Fruit fly (Drosophila melanogaster) whole organism, embryonic: Measurements from ENCODE around the gene CG13392.

Experiments used
- ATbp ChIP-seq: fragments of 200-800 bp; sonication (Bioruptor generic); optimal IDR thresholded peaks from 2 replicates; lab custom pipeline; 2017; ENCODE audit warnings: missing biosample characterization, mild to moderate bottlenecking, missing genetic modification characterization, missing genetic modification reagents
- BEAF-32 ChIP-seq: fragments of 200-800 bp; sonication (Bioruptor generic); optimal IDR thresholded peaks from 3 replicates; lab custom pipeline; 2017; ENCODE audit warnings: missing biosample characterization, missing genetic modification characterization, mild to moderate bottlenecking, moderate library complexity, missing genetic modification reagents
- CG10267 ChIP-seq: fragments of 200-800 bp; sonication (Bioruptor generic); optimal IDR thresholded peaks from 2 replicates; lab custom pipeline; 2018; ENCODE audit warnings: missing biosample characterization, mild to moderate bottlenecking, missing genetic modification characterization, moderate library complexity
- CG10654 ChIP-seq: fragments of 200-800 bp; sonication (Bioruptor generic); optimal IDR thresholded peaks from 2 replicates; lab custom pipeline; 2016; ENCODE audit warnings: missing biosample characterization, missing genetic modification characterization
- CG11504 ChIP-seq: fragments of 200-800 bp; sonication (Bioruptor generic); optimal IDR thresholded peaks from 3 replicates; lab custom pipeline; 2019; ENCODE audit warnings: missing biosample characterization, mild to moderate bottlenecking, missing genetic modification characterization, moderate library complexity
- CG11723 ChIP-seq: fragments of 200-800 bp; sonication (Bioruptor generic); optimal IDR thresholded peaks from 2 replicates; lab custom pipeline; 2017; ENCODE audit warnings: missing biosample characterization, mild to moderate bottlenecking, missing genetic modification characterization
- CG13424 ChIP-seq: fragments of 200-800 bp; sonication (Bioruptor generic); optimal IDR thresholded peaks from 2 replicates; lab custom pipeline; 2019; ENCODE audit warnings: missing biosample characterization, mild to moderate bottlenecking, missing genetic modification characterization, moderate library complexity
- CG13624 ChIP-seq: fragments of 200-800 bp; sonication (Bioruptor generic); optimal IDR thresholded peaks from 2 replicates; lab custom pipeline; 2016; ENCODE audit warnings: missing biosample characterization, missing genetic modification characterization
- CG15269 ChIP-seq: fragments of 200-800 bp; sonication (Bioruptor generic); optimal IDR thresholded peaks from 2 replicates; lab custom pipeline; 2018; ENCODE audit warnings: missing biosample characterization, mild to moderate bottlenecking, missing genetic modification characterization, moderate library complexity
- CG15601 ChIP-seq: fragments of 200-800 bp; sonication (Bioruptor generic); optimal IDR thresholded peaks from 3 replicates; lab custom pipeline; 2019; ENCODE audit warnings: missing biosample characterization, mild to moderate bottlenecking, missing genetic modification characterization, moderate library complexity
- CG1602 ChIP-seq: fragments of 200-800 bp; sonication (Bioruptor generic); optimal IDR thresholded peaks from 3 replicates; lab custom pipeline; 2016; ENCODE audit warnings: missing biosample characterization, missing genetic modification characterization
- CG17385 ChIP-seq: fragments of 200-800 bp; sonication (Bioruptor generic); optimal IDR thresholded peaks from 3 replicates; lab custom pipeline; 2018; ENCODE audit warnings: missing biosample characterization, mild to moderate bottlenecking, missing genetic modification characterization
- CG3065 ChIP-seq: fragments of 200-800 bp; sonication (Bioruptor generic); optimal IDR thresholded peaks from 2 replicates; lab custom pipeline; 2016; ENCODE audit warnings: missing biosample characterization, missing genetic modification characterization
- CG34224 ChIP-seq: fragments of 200-800 bp; sonication (Bioruptor generic); IDR thresholded peaks from 3 replicates; pipeline ENCODE4 v1.3.6; 2022; ENCODE audit warnings: missing biosample characterization, missing genetic modification characterization; ENCODE audit not compliant: partially characterized antibody
- CG3847 ChIP-seq: fragments of 200-800 bp; sonication (Bioruptor generic); IDR thresholded peaks from 2 replicates; pipeline ENCODE4 v1.3.6; 2022; ENCODE audit warnings: missing biosample characterization, missing genetic modification characterization
- CG3995 ChIP-seq: fragments of 200-800 bp; sonication (Bioruptor generic); optimal IDR thresholded peaks from 3 replicates; lab custom pipeline; 2016; ENCODE audit warnings: missing biosample characterization, missing genetic modification characterization
- CG4820 ChIP-seq: fragments of 200-800 bp; sonication (Bioruptor generic); optimal IDR thresholded peaks from 3 replicates; lab custom pipeline; 2016; ENCODE audit warnings: missing biosample characterization, missing genetic modification characterization
- CG6689 ChIP-seq: fragments of 200-800 bp; sonication (Bioruptor generic); IDR thresholded peaks from 2 replicates; pipeline ENCODE4 v1.3.6; 2022; ENCODE audit warnings: missing biosample characterization, missing genetic modification characterization
- CG6791 ChIP-seq: fragments of 200-800 bp; sonication (Bioruptor generic); IDR thresholded peaks from 3 replicates; pipeline ENCODE4 v1.3.6; 2022; ENCODE audit warnings: missing biosample characterization, missing genetic modification characterization; ENCODE audit not compliant: partially characterized antibody
- CG7556 ChIP-seq: fragments of 200-800 bp; sonication (Bioruptor generic); optimal IDR thresholded peaks from 2 replicates; lab custom pipeline; 2017; ENCODE audit warnings: missing biosample characterization, mild to moderate bottlenecking, missing genetic modification characterization
- CG8944 ChIP-seq: fragments of 200-800 bp; sonication (Bioruptor generic); optimal IDR thresholded peaks from 3 replicates; lab custom pipeline; 2016; ENCODE audit warnings: missing biosample characterization, missing genetic modification characterization
- CG9727 ChIP-seq: fragments of 200-800 bp; sonication (Bioruptor generic); optimal IDR thresholded peaks from 3 replicates; lab custom pipeline; 2017; ENCODE audit warnings: missing biosample characterization, mild to moderate bottlenecking, missing genetic modification characterization
- Dbx ChIP-seq: fragments of 200-800 bp; sonication (Bioruptor generic); IDR thresholded peaks from 3 replicates; pipeline ENCODE4 v1.3.6; 2022; ENCODE audit warnings: missing biosample characterization, missing genetic modification characterization
- Eip74EF ChIP-seq, 2 experiments: fragments of 200-800 bp in 1 of 2; fragments of >200 bp in 1 of 2; sonication (Bioruptor generic) in 1 of 2; optimal IDR thresholded peaks; 2 replicates each; lab custom pipeline; 2017 to 2019; ENCODE audit warnings: missing biosample characterization in 2 of 2, missing genetic modification characterization in 2 of 2, mild to moderate bottlenecking in 1 of 2, moderate library complexity in 1 of 2
- Fer3 ChIP-seq: fragments of 200-800 bp; sonication (Bioruptor generic); optimal IDR thresholded peaks from 2 replicates; lab custom pipeline; 2018; ENCODE audit warnings: missing biosample characterization, mild to moderate bottlenecking, missing genetic modification characterization, moderate library complexity
- Hey ChIP-seq: fragments of 200-800 bp; sonication (Bioruptor generic); optimal IDR thresholded peaks from 3 replicates; lab custom pipeline; 2018; ENCODE audit warnings: missing biosample characterization, mild to moderate bottlenecking, missing genetic modification characterization
- Hmr ChIP-seq: fragments of 200-800 bp; sonication (Bioruptor generic); optimal IDR thresholded peaks from 3 replicates; lab custom pipeline; 2017; ENCODE audit warnings: mild to moderate bottlenecking, missing biosample characterization, missing genetic modification reagents, missing genetic modification characterization
- Med ChIP-seq: fragments of 200-800 bp; sonication (Bioruptor generic); peaks from one replicate; lab custom pipeline; 2016; ENCODE audit warnings: missing biosample characterization, missing genetic modification characterization, mild to moderate bottlenecking, inconsistent platforms, moderate library complexity
- Meics ChIP-seq: fragments of 200-800 bp; sonication (Bioruptor generic); optimal IDR thresholded peaks from 2 replicates; lab custom pipeline; 2017; ENCODE audit warnings: missing biosample characterization, mild to moderate bottlenecking, missing genetic modification characterization
- Neu2 ChIP-seq: fragments of 200-800 bp; sonication (Bioruptor generic); optimal IDR thresholded peaks from 3 replicates; lab custom pipeline; 2016; ENCODE audit warnings: missing biosample characterization, missing genetic modification characterization, borderline replicate concordance
- Ptx1 ChIP-seq: fragments of 200-800 bp; sonication (Bioruptor generic); IDR thresholded peaks from 2 replicates; pipeline ENCODE4 v1.3.6; 2022; ENCODE audit warnings: missing biosample characterization, missing genetic modification characterization
- Six4 ChIP-seq: fragments of 200-800 bp; sonication (Bioruptor generic); optimal IDR thresholded peaks from 2 replicates; lab custom pipeline; 2016; ENCODE audit warnings: missing biosample characterization, missing genetic modification characterization
- Sox102F ChIP-seq: fragments of 200-800 bp; sonication (Bioruptor generic); optimal IDR thresholded peaks from 2 replicates; lab custom pipeline; 2018; ENCODE audit warnings: missing biosample characterization, mild to moderate bottlenecking, missing genetic modification characterization, moderate library complexity
- Ssrp ChIP-seq: fragments of 200-800 bp; sonication (Bioruptor generic); optimal IDR thresholded peaks from 2 replicates; lab custom pipeline; 2018; ENCODE audit warnings: missing biosample characterization, mild to moderate bottlenecking, missing genetic modification characterization, moderate library complexity
- ci ChIP-seq: fragments of 200-800 bp; sonication (Bioruptor generic); IDR thresholded peaks from 3 replicates; pipeline ENCODE4 v1.3.6; 2022; ENCODE audit warnings: missing biosample characterization, missing genetic modification characterization
- crp ChIP-seq, 2 experiments: fragments of 200-800 bp; sonication (Bioruptor generic); optimal IDR thresholded peaks; 2 replicates in 1 of 2; 3 replicates in 1 of 2; lab custom pipeline; 2017; ENCODE audit warnings: missing biosample characterization in 2 of 2, missing genetic modification characterization in 2 of 2, mild to moderate bottlenecking in 1 of 2, moderate library complexity in 1 of 2
- esg ChIP-seq: fragments of 200-800 bp; sonication (Bioruptor generic); conservative IDR thresholded peaks from 2 replicates; pipeline ENCODE4 v1.3.6; 2022; ENCODE audit warnings: missing biosample characterization, missing genetic modification characterization
- fd102C ChIP-seq: fragments of 200-800 bp; sonication (Bioruptor generic); optimal IDR thresholded peaks from 2 replicates; lab custom pipeline; 2018; ENCODE audit warnings: missing biosample characterization, mild to moderate bottlenecking, missing genetic modification characterization, moderate library complexity
- fd96Cb ChIP-seq: fragments of 200-800 bp; sonication (Bioruptor generic); optimal IDR thresholded peaks from 2 replicates; lab custom pipeline; 2018; ENCODE audit warnings: missing biosample characterization, mild to moderate bottlenecking, missing genetic modification characterization, moderate library complexity
- gfzf ChIP-seq: fragments of 200-800 bp; sonication (Bioruptor generic); optimal IDR thresholded peaks from 2 replicates; lab custom pipeline; 2016; ENCODE audit warnings: missing biosample characterization, mild to moderate bottlenecking, missing genetic modification characterization, moderate library complexity
- klu ChIP-seq: fragments of 200-800 bp; sonication (Bioruptor generic); IDR thresholded peaks from 2 replicates; pipeline ENCODE4 v1.3.6; 2022; ENCODE audit warnings: missing biosample characterization, missing genetic modification characterization
- lab ChIP-seq: fragments of 200-800 bp; sonication (Bioruptor generic); optimal IDR thresholded peaks from 3 replicates; lab custom pipeline; 2017; ENCODE audit warnings: missing biosample characterization, missing genetic modification characterization, mild to moderate bottlenecking, moderate library complexity, missing genetic modification reagents
- mam ChIP-seq: fragments of 200-800 bp; sonication (Bioruptor generic); optimal IDR thresholded peaks from 3 replicates; lab custom pipeline; 2016; ENCODE audit warnings: missing biosample characterization, missing genetic modification characterization
- phol ChIP-seq: fragments of 200-800 bp; sonication (Bioruptor generic); optimal IDR thresholded peaks from 3 replicates; lab custom pipeline; 2018; ENCODE audit warnings: missing biosample characterization, mild to moderate bottlenecking, missing genetic modification characterization, moderate library complexity
- tna ChIP-seq: fragments of 200-800 bp; sonication (Bioruptor generic); IDR thresholded peaks from 2 replicates; pipeline ENCODE4 v1.3.6; 2022; ENCODE audit warnings: missing biosample characterization, missing genetic modification characterization; ENCODE audit not compliant: partially characterized antibody
- vvl ChIP-seq: fragments of 200-800 bp; sonication (Bioruptor generic); IDR thresholded peaks from 2 replicates; pipeline ENCODE4 v1.3.6; 2022; ENCODE audit warnings: missing biosample characterization, missing genetic modification characterization
- zen ChIP-seq: fragments of 200-800 bp; sonication (Bioruptor generic); optimal IDR thresholded peaks from 3 replicates; lab custom pipeline; 2018; ENCODE audit warnings: missing biosample characterization, mild to moderate bottlenecking, missing genetic modification characterization, moderate library complexity
- zfh1 ChIP-seq: fragments of 200-800 bp; sonication (Bioruptor generic); IDR thresholded peaks from 3 replicates; pipeline ENCODE4 v1.3.6; 2022; ENCODE audit warnings: missing biosample characterization, missing genetic modification characterization

The CG13392 gene

DNA sequence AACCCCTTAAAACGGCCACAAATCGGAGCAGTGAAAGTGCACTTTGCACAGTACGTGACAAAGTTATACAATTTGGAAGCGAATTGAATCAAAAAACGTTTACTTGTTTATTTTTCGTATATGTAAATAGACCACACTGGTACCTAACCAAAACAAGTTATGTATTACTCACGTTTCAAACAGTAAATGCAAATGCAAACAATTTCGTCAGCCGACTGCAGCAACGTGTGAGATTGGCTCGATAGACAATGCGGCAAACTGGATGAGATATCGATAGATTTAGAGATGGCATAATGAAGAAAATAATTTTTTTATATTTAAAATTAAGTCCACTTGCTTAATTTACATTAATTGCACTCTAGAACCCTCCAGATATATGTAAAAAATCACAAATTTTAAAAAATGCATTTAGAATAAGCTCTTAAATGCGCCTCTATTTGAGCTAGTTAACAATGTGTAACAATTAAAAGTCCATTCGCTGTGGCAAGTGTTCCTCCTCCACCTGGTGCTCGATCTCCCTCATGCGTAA lies 1.0 kb downstream of the CG13392 start, which contains the start of gene AlaRS (continued):
- TF ChIP-seq Med (GFP tag; lab: Kevin White, UChicago) (peak; percentile 75), CG7556 (GFP tag; lab: Kevin White, UChicago) (peak; percentile 56), CG1602 (GFP tag; lab: Kevin White, UChicago) (peak; percentile 3), Sox102F (GFP tag; lab: Kevin White, UChicago) (peak; percentile 31), CG4820 (GFP tag; lab: Kevin White, UChicago) (peak; percentile 17), CG6689 (GFP tag; lab: Robert Waterston, UW) (peak; percentile 24; the same call in 1 of the 2 replicates), Eip74EF (GFP tag; optimal IDR thresholded peaks at IDR 0.05; lab: Kevin White, UChicago) (peak in 1 of 2 experiments; percentile 9), zfh1 (GFP tag; lab: Robert Waterston, UW) (peak; percentile 16; the same call in 1 of the 3 replicates), Neu2 (no peak), BEAF-32 (GFP tag; lab: Kevin White, UChicago) (peak; percentile 70), ci (GFP tag; lab: Robert Waterston, UW) (peak; percentile 40; the same call in 1 of the 3 replicates), zen (tag; lab: Kevin White, UChicago) (peak; percentile 25), ATbp (GFP tag; lab: Kevin White, UChicago) (peak; percentile 44), fd96Cb (no peak), CG17385 (GFP tag; lab: Kevin White, UChicago) (peak; percentile 37), CG11504 (tag; lab: Kevin White, UChicago) (peak; percentile 42), CG15601 (peak; percentile 16), CG10654 (peak; percentile 6), Hmr (GFP tag; lab: Kevin White, UChicago) (peak; percentile 30), Meics (GFP tag; lab: Kevin White, UChicago) (peak; percentile 28), Dbx (GFP tag; lab: Robert Waterston, UW) (0 out of 3 replicates have a peak, but pooled peaks have one; percentile 6), CG10267 (tag; lab: Kevin White, UChicago) (peak; percentile 67), Hey (no peak), crp (GFP tag; optimal IDR thresholded peaks at IDR 0.05; lab: Kevin White, UChicago) (peak in 1 of 2 experiments; percentile 4), esg (peak; percentile 18; the same call in 1 of the 2 replicates), phol (tag; lab: Kevin White, UChicago) (peak; percentile 42), klu (GFP tag; lab: Robert Waterston, UW) (0 out of 2 replicates have a peak, but pooled peaks have one; percentile 18), Six4 (GFP tag; lab: Kevin White, UChicago) (peak; percentile 18), lab (peak; percentile 27), CG13424 (tag; lab: Kevin White, UChicago) (peak; percentile 58), CG15269 (tag; lab: Kevin White, UChicago) (peak; percentile 39), CG8944 (GFP tag; lab: Kevin White, UChicago) (no peak), fd102C (GFP tag; lab: Kevin White, UChicago) (no peak), gfzf (GFP tag; lab: Kevin White, UChicago) (no peak), CG11723 (GFP tag; lab: Kevin White, UChicago) (peak; percentile 22), mam (GFP tag; lab: Kevin White, UChicago) (peak; percentile 25), CG3995 (peak; percentile 13), CG13624 (GFP tag; lab: Kevin White, UChicago) (peak; percentile 20), Fer3 (tag; lab: Kevin White, UChicago) (peak; percentile 12), tna (GFP tag; lab: Robert Waterston, UW) (no peak), Ptx1 (0 out of 2 replicates have a peak, but pooled peaks have one; percentile 7), CG3847 (GFP tag; lab: Robert Waterston, UW) (0 out of 2 replicates have a peak, but pooled peaks have one; percentile 9), CG3065 (GFP tag; lab: Kevin White, UChicago) (no peak), Ssrp (peak; percentile 4), CG9727 (peak; percentile 8), vvl (peak; percentile 44; the same call in 1 of the 2 replicates), CG6791 (GFP tag; lab: Robert Waterston, UW) (peak; percentile 59; the same call in 2 of the 3 replicates), CG34224 (GFP tag; lab: Robert Waterston, UW) (peak; percentile 61)
